Worm (Caenorhabditis elegans) whole organism, L4/young adult: Measurements from ENCODE around the gene F53F1.4.

Experiments used
- W03F9.2 ChIP-seq: fragments of 150-350 bp; optimal IDR thresholded peaks from 2 replicates; lab custom pipeline; 2014; ENCODE audit warnings: missing biosample characterization, missing genetic modification characterization
- dao-5 ChIP-seq: sonication (generic microtip); optimal IDR thresholded peaks from 2 replicates; lab custom pipeline; 2016; ENCODE audit warnings: missing genotype, missing genetic modification characterization, moderate library complexity, missing compliant biosample characterization
- him-1 ChIP-seq: sonication (generic microtip); optimal IDR thresholded peaks from 2 replicates; lab custom pipeline; 2016; ENCODE audit warnings: missing genotype, missing genetic modification reagents, missing genetic modification characterization, missing compliant biosample characterization

DNA sequence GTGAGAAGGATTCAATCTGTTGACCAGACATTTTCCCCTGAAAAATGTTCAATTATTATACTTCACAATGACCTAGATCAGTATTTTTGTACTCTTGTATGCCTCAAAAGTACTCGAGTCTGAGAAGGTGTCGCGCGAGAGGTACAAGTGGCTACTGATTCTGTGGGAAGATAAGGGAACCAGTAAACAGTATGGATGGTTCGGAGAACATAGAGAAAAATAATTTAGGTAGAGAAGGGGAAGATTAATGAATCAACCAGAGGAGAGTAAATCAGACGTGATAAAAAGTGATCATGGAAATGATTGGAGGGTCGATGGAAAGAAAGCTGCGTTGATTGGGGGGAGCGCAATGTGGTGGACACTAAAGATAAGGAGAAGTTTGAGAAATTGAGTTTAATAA, 21.4 kb upstream of the F53F1.4 start:
- TF ChIP-seq dao-5 (tag; lab: Kevin White, UChicago): no peak
- TF ChIP-seq W03F9.2 (tag; lab: Kevin White, UChicago): no peak
- TF ChIP-seq him-1 (tag; lab: Kevin White, UChicago): no peak
